Worm (Caenorhabditis elegans) whole organism, late embryonic: ENCODE data around the gene unc-103.

Source experiments
- C08G9.2 ChIP-seq: sonication (generic microtip); optimal IDR thresholded peaks from 2 replicates; lab custom pipeline; 2016; ENCODE audit warnings: mild to moderate bottlenecking, missing genetic modification characterization, moderate library complexity, missing compliant biosample characterization
- C38D4.7 ChIP-seq: fragments of 200-800 bp; sonication (Bioruptor generic); optimal IDR thresholded peaks from 2 replicates; lab custom pipeline; 2018; ENCODE audit warnings: mild to moderate bottlenecking, missing genetic modification characterization, moderate library complexity, missing compliant biosample characterization
- F13H6.1 ChIP-seq: sonication (generic microtip); optimal IDR thresholded peaks from 2 replicates; lab custom pipeline; 2016; ENCODE audit warnings: missing genetic modification characterization, missing compliant biosample characterization
- K09A11.1 ChIP-seq: sonication (generic microtip); optimal IDR thresholded peaks from 2 replicates; lab custom pipeline; 2017; ENCODE audit warnings: antibody characterized with exemption, mild to moderate bottlenecking, missing genetic modification characterization, missing compliant biosample characterization; ENCODE audit not compliant: insufficient read depth
- T23F11.4 ChIP-seq: fragments of 200-800 bp; sonication (Bioruptor generic); optimal IDR thresholded peaks from 2 replicates; lab custom pipeline; 2018; ENCODE audit warnings: mild to moderate bottlenecking, missing genetic modification characterization, missing compliant biosample characterization
- Y22D7AL.16 ChIP-seq: sonication (generic microtip); optimal IDR thresholded peaks from 2 replicates; lab custom pipeline; 2016; ENCODE audit warnings: missing genetic modification characterization, missing compliant biosample characterization
- ceh-14 ChIP-seq: sonication (generic microtip); optimal IDR thresholded peaks from 2 replicates; lab custom pipeline; 2016; ENCODE audit warnings: missing genotype, missing genetic modification characterization, missing compliant biosample characterization
- ceh-2 ChIP-seq: sonication (generic microtip); optimal IDR thresholded peaks from 2 replicates; lab custom pipeline; 2016; ENCODE audit warnings: missing genotype, missing genetic modification characterization, missing compliant biosample characterization
- ceh-22 ChIP-seq: sonication (generic microtip); optimal IDR thresholded peaks from 2 replicates; lab custom pipeline; 2017; ENCODE audit warnings: missing biosample characterization, missing genetic modification characterization
- ceh-24 ChIP-seq: sonication (generic microtip); optimal IDR thresholded peaks from 2 replicates; lab custom pipeline; 2016; ENCODE audit warnings: mild to moderate bottlenecking, missing genetic modification characterization, missing compliant biosample characterization
- ceh-30 ChIP-seq: fragments of 150-350 bp; optimal IDR thresholded peaks from 2 replicates; lab custom pipeline; 2014; ENCODE audit warnings: missing biosample characterization, missing genetic modification characterization
- ceh-6 ChIP-seq: fragments of 200-800 bp; sonication (Bioruptor generic); optimal IDR thresholded peaks from 2 replicates; lab custom pipeline; 2018; ENCODE audit warnings: mild to moderate bottlenecking, missing genetic modification characterization, missing compliant biosample characterization
- ceh-9 ChIP-seq: sonication (generic microtip); optimal IDR thresholded peaks from 2 replicates; lab custom pipeline; 2016; ENCODE audit warnings: mild to moderate bottlenecking, missing genetic modification characterization, inconsistent platforms, missing compliant biosample characterization
- dmd-4 ChIP-seq: sonication (generic microtip); optimal IDR thresholded peaks from 2 replicates; lab custom pipeline; 2016; ENCODE audit warnings: borderline replicate concordance, missing genetic modification characterization, missing compliant biosample characterization
- fkh-6 ChIP-seq: sonication (generic microtip); optimal IDR thresholded peaks from 2 replicates; lab custom pipeline; 2016; ENCODE audit warnings: missing genetic modification characterization, missing compliant biosample characterization
- hlh-13 ChIP-seq: fragments of 200-800 bp; sonication (Bioruptor generic); optimal IDR thresholded peaks from 2 replicates; lab custom pipeline; 2018; ENCODE audit warnings: mild to moderate bottlenecking, missing genetic modification characterization, missing compliant biosample characterization
- hlh-15 ChIP-seq: sonication (generic microtip); optimal IDR thresholded peaks from 2 replicates; lab custom pipeline; 2016; ENCODE audit warnings: missing genetic modification characterization, missing compliant biosample characterization
- hlh-30 ChIP-seq: sonication (generic microtip); optimal IDR thresholded peaks from 2 replicates; lab custom pipeline; 2017; ENCODE audit warnings: antibody characterized with exemption, missing genetic modification characterization, missing compliant biosample characterization; ENCODE audit not compliant: insufficient read depth
- madf-2 ChIP-seq: sonication (generic microtip); optimal IDR thresholded peaks from 2 replicates; lab custom pipeline; 2017; ENCODE audit warnings: missing genetic modification characterization, missing compliant biosample characterization
- mec-3 ChIP-seq: sonication (generic microtip); optimal IDR thresholded peaks from 2 replicates; lab custom pipeline; 2016; ENCODE audit warnings: borderline replicate concordance, missing genetic modification characterization, missing compliant biosample characterization
- nfya-1 ChIP-seq: sonication (generic microtip); optimal IDR thresholded peaks from 2 replicates; lab custom pipeline; 2017; ENCODE audit warnings: missing genetic modification characterization, mild to moderate bottlenecking, missing compliant biosample characterization, antibody characterized with exemption, moderate library complexity
- nhr-11 ChIP-seq: fragments of 150-350 bp; optimal IDR thresholded peaks from 2 replicates; lab custom pipeline; 2014; ENCODE audit warnings: missing biosample characterization, missing genetic modification characterization
- nhr-232 ChIP-seq: sonication (generic microtip); optimal IDR thresholded peaks from 2 replicates; lab custom pipeline; 2016; ENCODE audit warnings: missing genetic modification characterization, missing compliant biosample characterization
- pag-3 ChIP-seq: sonication (generic microtip); optimal IDR thresholded peaks from 2 replicates; lab custom pipeline; 2016; ENCODE audit warnings: missing compliant biosample characterization, missing genetic modification characterization, borderline replicate concordance
- pat-9 ChIP-seq: fragments of 200-800 bp; sonication (Bioruptor generic); optimal IDR thresholded peaks from 2 replicates; lab custom pipeline; 2018; ENCODE audit warnings: mild to moderate bottlenecking, missing genetic modification characterization, moderate library complexity, missing compliant biosample characterization
- pha-2 ChIP-seq: sonication (generic microtip); optimal IDR thresholded peaks from 2 replicates; lab custom pipeline; 2017; ENCODE audit warnings: mild to moderate bottlenecking, missing genetic modification characterization, missing compliant biosample characterization
- pha-4 ChIP-seq: fragments of 150-350 bp; optimal IDR thresholded peaks from 2 replicates; lab custom pipeline; 2018; ENCODE audit warnings: missing biosample characterization, missing genetic modification reagents, missing genetic modification characterization
- ref-2 ChIP-seq: sonication (generic microtip); optimal IDR thresholded peaks from 2 replicates; lab custom pipeline; 2016; ENCODE audit warnings: missing genetic modification characterization, missing compliant biosample characterization
- sdc-2 ChIP-seq: sonication (generic microtip); optimal IDR thresholded peaks from 2 replicates; lab custom pipeline; 2016; ENCODE audit warnings: missing genotype, missing genetic modification characterization, missing compliant biosample characterization
- sox-2 ChIP-seq: fragments of 200-800 bp; sonication (Bioruptor generic); IDR thresholded peaks from 2 replicates; pipeline ENCODE4 v1.3.6; 2022; ENCODE audit warnings: missing genetic modification reagents, missing genetic modification characterization, missing compliant biosample characterization
- sox-4 ChIP-seq: sonication (generic microtip); optimal IDR thresholded peaks from 2 replicates; lab custom pipeline; 2017; ENCODE audit warnings: mild to moderate bottlenecking, missing genetic modification characterization, inconsistent platforms, missing compliant biosample characterization
- syd-9 ChIP-seq: sonication (generic microtip); optimal IDR thresholded peaks from 2 replicates; lab custom pipeline; 2016; ENCODE audit warnings: mild to moderate bottlenecking, missing genetic modification characterization, moderate library complexity, missing compliant biosample characterization
- tbx-2 ChIP-seq: sonication (generic microtip); optimal IDR thresholded peaks from 2 replicates; lab custom pipeline; 2016; ENCODE audit warnings: missing genetic modification characterization, missing compliant biosample characterization
- ttx-3 ChIP-seq: sonication (generic microtip); optimal IDR thresholded peaks from 2 replicates; lab custom pipeline; 2016; ENCODE audit warnings: missing genetic modification reagents, missing genetic modification characterization, missing compliant biosample characterization
- zip-5 ChIP-seq: sonication (generic microtip); optimal IDR thresholded peaks from 2 replicates; lab custom pipeline; 2016; ENCODE audit warnings: missing genetic modification characterization, missing compliant biosample characterization
- ztf-16 ChIP-seq: sonication (generic microtip); optimal IDR thresholded peaks from 2 replicates; lab custom pipeline; 2017; ENCODE audit warnings: missing genetic modification characterization, missing compliant biosample characterization

unc-103 gene

ce11 chrIII:4157298-4157697 lies 42.1 kb downstream of the unc-103 start, which contains the start of gene C16C10.9:
TSS of gene C16C10.9 (minus strand) at chrIII:4157398.
- TF ChIP-seq sox-4, result no peak
- no peak for TF ChIP-seq hlh-15 (tag; lab: Kevin White, UChicago)
- no peak for TF ChIP-seq pha-2
- no peak for TF ChIP-seq F13H6.1 (tag; lab: Kevin White, UChicago)
- no peak for TF ChIP-seq tbx-2 (tag; lab: Kevin White, UChicago)
- no peak for TF ChIP-seq syd-9 (tag; lab: Kevin White, UChicago)
- TF ChIP-seq hlh-30 (tag; lab: Kevin White, UChicago), result no peak
- no peak for TF ChIP-seq nhr-232 (tag; lab: Kevin White, UChicago)
- no peak for TF ChIP-seq pat-9 (tag; lab: Kevin White, UChicago)
- TF ChIP-seq hlh-13, result no peak
- TF ChIP-seq, all 69 proteins: peak for 0

ce11 chrIII:4160937-4161336 lies 45.8 kb downstream of the unc-103 start, which contains the start of gene C01G12.16:
TSS of gene C01G12.16 (plus strand) at chrIII:4161237.
- TF ChIP-seq mec-3 (tag; lab: Kevin White, UChicago) (no peak), Y22D7AL.16 (tag; lab: Kevin White, UChicago) (no peak), ceh-22 (no peak), madf-2 (tag; lab: Kevin White, UChicago) (no peak), fkh-6 (tag; lab: Kevin White, UChicago) (no peak), nhr-232 (tag; lab: Kevin White, UChicago) (no peak)

ce11 chrIII:4164071-4164470 lies 48.9 kb downstream of the unc-103 start, which contains the start of gene C16C10.8:
TSS of gene C16C10.8 (minus strand) at chrIII:4164171.
- TF ChIP-seq dmd-4, result no peak

- TF ChIP-seq nhr-232 (tag; lab: Kevin White, UChicago), result no peak
- no peak for TF ChIP-seq sox-2 (GFP tag; lab: Robert Waterston, UW)
- TF ChIP-seq ceh-14 (tag; lab: Kevin White, UChicago), result no peak
- no peak for TF ChIP-seq ceh-24
- TF ChIP-seq zip-5 (tag; lab: Kevin White, UChicago), result no peak
- TF ChIP-seq ceh-9, result no peak
- TF ChIP-seq syd-9 (tag; lab: Kevin White, UChicago), result no peak
- no peak for TF ChIP-seq ref-2 (tag; lab: Kevin White, UChicago)
- no peak for TF ChIP-seq T23F11.4 (GFP tag; lab: Kevin White, UChicago)
- TF ChIP-seq pha-2, result no peak
- no peak for TF ChIP-seq C38D4.7 (GFP tag; lab: Kevin White, UChicago)
- no peak for TF ChIP-seq nhr-11 (tag; lab: Kevin White, UChicago)
- no peak for TF ChIP-seq ceh-2 (tag; lab: Kevin White, UChicago)
- no peak for TF ChIP-seq F13H6.1 (tag; lab: Kevin White, UChicago)
- TF ChIP-seq K09A11.1 (tag; lab: Kevin White, UChicago), result no peak
- no peak for TF ChIP-seq ttx-3 (tag; lab: Kevin White, UChicago)
- TF ChIP-seq C08G9.2 (tag; lab: Kevin White, UChicago), result no peak
- no peak for TF ChIP-seq pag-3 (tag; lab: Kevin White, UChicago)
- no peak for TF ChIP-seq Y22D7AL.16 (tag; lab: Kevin White, UChicago)
These were observed 51.6 kb downstream of the unc-103 start, which contains the start of gene rnf-5 for ce11 chrIII:4166745-4167144. TSS of gene rnf-5 (minus strand) at chrIII:4166845.

ce11 chrIII:4168665-4169064 lies 53.5 kb downstream of the unc-103 start, which contains the start of gene ccdc-55:
TSS of gene ccdc-55 (minus strand) at chrIII:4168765.
- no peak for TF ChIP-seq ceh-6 (GFP tag; lab: Kevin White, UChicago)
- TF ChIP-seq madf-2 (tag; lab: Kevin White, UChicago), result no peak
- no peak for TF ChIP-seq sox-2 (GFP tag; lab: Robert Waterston, UW)
- no peak for TF ChIP-seq C08G9.2 (tag; lab: Kevin White, UChicago)
- TF ChIP-seq ceh-30, result no peak
- TF ChIP-seq pha-4 (tag; lab: Kevin White, UChicago), result no peak
- no peak for TF ChIP-seq F13H6.1 (tag; lab: Kevin White, UChicago)
- TF ChIP-seq tbx-2 (tag; lab: Kevin White, UChicago), result no peak
- no peak for TF ChIP-seq hlh-13
- no peak for TF ChIP-seq ztf-16 (tag; lab: Kevin White, UChicago)
- TF ChIP-seq sdc-2, result no peak
- TF ChIP-seq nfya-1 (tag; lab: Kevin White, UChicago), result no peak
- TF ChIP-seq sox-4, result no peak
